Worm (Caenorhabditis elegans) whole organism, early embryonic: ENCODE results near the gene erp-44.3.

ENCODE experiments used
- F13C5.2 ChIP-seq: sonication (generic microtip); optimal IDR thresholded peaks from 2 replicates; lab custom pipeline; 2017; ENCODE audit warnings: mild to moderate bottlenecking, missing genetic modification characterization, inconsistent platforms, missing compliant biosample characterization
- ama-1 ChIP-seq: fragments of 150-350 bp; optimal IDR thresholded peaks from 2 replicates; lab custom pipeline; 2014
- ceh-36 ChIP-seq: sonication (generic microtip); optimal IDR thresholded peaks from 2 replicates; lab custom pipeline; 2016; ENCODE audit warnings: missing genetic modification characterization, inconsistent platforms, missing compliant biosample characterization
- flt-1 ChIP-seq: fragments of 200-800 bp; sonication (Bioruptor generic); IDR thresholded peaks from 2 replicates; pipeline ENCODE4 v1.3.6; 2022; ENCODE audit warnings: missing genetic modification characterization, missing compliant biosample characterization
- hmg-4 ChIP-seq: fragments of 200-800 bp; sonication (Bioruptor generic); optimal IDR thresholded peaks from 2 replicates; lab custom pipeline; 2018; ENCODE audit warnings: mild to moderate bottlenecking, missing genetic modification characterization, missing compliant biosample characterization
- hnd-1 ChIP-seq: sonication (generic microtip); optimal IDR thresholded peaks from 2 replicates; lab custom pipeline; 2016; ENCODE audit warnings: missing genetic modification characterization, missing compliant biosample characterization
- tbx-11 ChIP-seq: fragments of 200-800 bp; sonication (Bioruptor generic); IDR thresholded peaks from 2 replicates; pipeline ENCODE4 v1.3.6; 2022; ENCODE audit warnings: missing genetic modification characterization, missing compliant biosample characterization
- tra-4 ChIP-seq: sonication (generic microtip); optimal IDR thresholded peaks from 2 replicates; lab custom pipeline; 2017; ENCODE audit warnings: missing genetic modification characterization, missing compliant biosample characterization

DNA sequence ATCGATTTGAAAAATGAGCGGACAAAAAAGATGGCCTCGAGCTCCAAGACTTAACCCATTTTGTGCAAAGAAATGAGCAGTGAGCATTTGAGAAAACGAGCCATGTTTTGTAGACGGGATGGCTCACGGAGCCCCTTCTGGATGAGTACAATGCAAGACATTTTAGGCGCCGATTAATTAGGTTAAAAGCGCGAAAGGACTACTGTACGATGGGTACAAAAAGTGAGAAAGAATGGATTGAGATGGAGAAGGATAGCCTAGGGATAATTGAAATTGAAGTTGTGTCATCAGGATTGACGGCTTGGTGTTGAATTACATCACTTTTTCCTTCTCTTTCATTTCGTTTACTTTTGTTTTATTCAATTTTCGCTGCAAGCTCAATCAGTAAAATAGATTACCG, 41.7 kb upstream of the erp-44.3 start:
- TF ChIP-seq F13C5.2 (tag; lab: Kevin White, UChicago) (no peak), tbx-11 (no peak), hmg-4 (no peak), ama-1 (lab: Kevin White, UChicago) (no peak), tra-4 (tag; lab: Kevin White, UChicago) (no peak), ceh-36 (tag; lab: Kevin White, UChicago) (no peak), flt-1 (GFP tag; lab: Robert Waterston, UW) (no peak), hnd-1 (tag; lab: Kevin White, UChicago) (no peak)
